Fruit fly (Drosophila melanogaster): ENCODE measurements around the gene CG17260.

The CG17260 gene

dm6 chr2L:2992664-2993174 lies 44.3 kb upstream of the CG17260 start, which contains the start of the genes okr and CG3558 (continued):
- TF ChIP-seq danr (GFP tag; IDR thresholded peaks at IDR 0.05), result no peak
- no peak for TF ChIP-seq CoRest (tag; optimal IDR thresholded peaks at IDR 0.05)
- no peak for TF ChIP-seq CG10366 (GFP tag; IDR thresholded peaks at IDR 0.05)
- no peak for TF ChIP-seq nom (GFP tag; optimal IDR thresholded peaks at IDR 0.05)
- TF ChIP-seq CG3407 (GFP tag; optimal IDR thresholded peaks at IDR 0.05), result no peak
- TF ChIP-seq CG10654 (GFP tag; optimal IDR thresholded peaks at IDR 0.05), result no peak
- no peak for TF ChIP-seq her (GFP tag; optimal IDR thresholded peaks at IDR 0.05)
- no peak for TF ChIP-seq CG11456 (GFP tag; IDR thresholded peaks at IDR 0.05)
- TF ChIP-seq CG3995 (GFP tag; optimal IDR thresholded peaks at IDR 0.05), result no peak
- TF ChIP-seq CG18262 (tag; optimal IDR thresholded peaks at IDR 0.05), result peak; percentile 1
- no peak for TF ChIP-seq insv (GFP tag; optimal IDR thresholded peaks at IDR 0.05)
- no peak for TF ChIP-seq hth (optimal IDR thresholded peaks at IDR 0.05)
- TF ChIP-seq CG17829 (tag; optimal IDR thresholded peaks at IDR 0.05), result peak; percentile 8
- peak; percentile 72 for TF ChIP-seq inv (GFP tag; IDR thresholded peaks at IDR 0.05; ENCODE audit: partially characterized antibody)
- TF ChIP-seq CG10209 (GFP tag; optimal IDR thresholded peaks at IDR 0.05), result no peak
- TF ChIP-seq grau (tag; optimal IDR thresholded peaks at IDR 0.05), result peak; percentile 24
- no peak for TF ChIP-seq trh (GFP tag; optimal IDR thresholded peaks at IDR 0.05)
- peak; percentile 58; the same call in 2 of the 3 replicates for TF ChIP-seq CG7963 (GFP tag; IDR thresholded peaks at IDR 0.05; ENCODE audit: partially characterized antibody)
- TF ChIP-seq CG18599 (GFP tag; optimal IDR thresholded peaks at IDR 0.05), result no peak
- no peak for TF ChIP-seq CG17361 (GFP tag; IDR thresholded peaks at IDR 0.05)
- peak; percentile 70; the same call in 1 of the 3 replicates for TF ChIP-seq zen2 (GFP tag; IDR thresholded peaks at IDR 0.05; ENCODE audit: partially characterized antibody)
- peak; percentile 90 for TF ChIP-seq CG13287 (GFP tag; IDR thresholded peaks at IDR 0.05; ENCODE audit: partially characterized antibody)
- peak; percentile 73 for TF ChIP-seq CG6791 (GFP tag; IDR thresholded peaks at IDR 0.05; ENCODE audit: partially characterized antibody)
- TF ChIP-seq Six4 (GFP tag; optimal IDR thresholded peaks at IDR 0.05), result no peak
- no peak for TF ChIP-seq bcd (GFP tag; optimal IDR thresholded peaks at IDR 0.05)
- peak; percentile 26 for TF ChIP-seq YL-1 (GFP tag; optimal IDR thresholded peaks at IDR 0.05)
- no peak for TF ChIP-seq slou (GFP tag; optimal IDR thresholded peaks at IDR 0.05)
- peak; percentile 88 for TF ChIP-seq E2f2 (GFP tag; IDR thresholded peaks at IDR 0.05)
- TF ChIP-seq CG4404 (GFP tag; IDR thresholded peaks at IDR 0.05), result no peak
- no peak for TF ChIP-seq CG8089 (GFP tag; optimal IDR thresholded peaks at IDR 0.05)
- TF ChIP-seq CG12769 (tag; optimal IDR thresholded peaks at IDR 0.05), result no peak
- no peak for TF ChIP-seq CG3281 (GFP tag; optimal IDR thresholded peaks at IDR 0.05)
- no peak for TF ChIP-seq H15 (GFP tag; IDR thresholded peaks at IDR 0.05)
- peak; percentile 48 for TF ChIP-seq Ets97D (GFP tag; optimal IDR thresholded peaks at IDR 0.05)
- no peak for TF ChIP-seq sd (tag; optimal IDR thresholded peaks at IDR 0.05)
- no peak for TF ChIP-seq Aef1 (GFP tag; IDR thresholded peaks at IDR 0.05)
- no peak for TF ChIP-seq Gsc (GFP tag; IDR thresholded peaks at IDR 0.05)
- peak; percentile 87 for TF ChIP-seq Scr (GFP tag; IDR thresholded peaks at IDR 0.05; ENCODE audit: partially characterized antibody)
- TF ChIP-seq CG8924 (tag; optimal IDR thresholded peaks at IDR 0.05), result peak; percentile 24
- TF ChIP-seq Meics (GFP tag; optimal IDR thresholded peaks at IDR 0.05), result no peak
- peak; percentile 85 for TF ChIP-seq CG2116 (GFP tag; optimal IDR thresholded peaks at IDR 0.05)
- TF ChIP-seq CG13424 (tag; optimal IDR thresholded peaks at IDR 0.05), result no peak
- no peak for TF ChIP-seq CG10274 (GFP tag; optimal IDR thresholded peaks at IDR 0.05)
- TF ChIP-seq tap (tag; optimal IDR thresholded peaks at IDR 0.05), result no peak
- TF ChIP-seq schlank (tag; optimal IDR thresholded peaks at IDR 0.05), result no peak
- no peak for TF ChIP-seq kni (GFP tag; optimal IDR thresholded peaks at IDR 0.05)
- no peak for TF ChIP-seq Sox102F (GFP tag; optimal IDR thresholded peaks at IDR 0.05)
- TF ChIP-seq jumu (GFP tag; optimal IDR thresholded peaks at IDR 0.05), result no peak
- no peak for TF ChIP-seq chm (GFP tag; IDR thresholded peaks at IDR 0.05)
- no peak for TF ChIP-seq CG15073 (GFP tag; optimal IDR thresholded peaks at IDR 0.05)
- no peak for TF ChIP-seq CG9817 (tag; optimal IDR thresholded peaks at IDR 0.05)

All from whole organism, embryonic.